Worm (Caenorhabditis elegans): ENCODE measurements around the gene ZK512.11.

The ZK512.11 gene

DNA sequence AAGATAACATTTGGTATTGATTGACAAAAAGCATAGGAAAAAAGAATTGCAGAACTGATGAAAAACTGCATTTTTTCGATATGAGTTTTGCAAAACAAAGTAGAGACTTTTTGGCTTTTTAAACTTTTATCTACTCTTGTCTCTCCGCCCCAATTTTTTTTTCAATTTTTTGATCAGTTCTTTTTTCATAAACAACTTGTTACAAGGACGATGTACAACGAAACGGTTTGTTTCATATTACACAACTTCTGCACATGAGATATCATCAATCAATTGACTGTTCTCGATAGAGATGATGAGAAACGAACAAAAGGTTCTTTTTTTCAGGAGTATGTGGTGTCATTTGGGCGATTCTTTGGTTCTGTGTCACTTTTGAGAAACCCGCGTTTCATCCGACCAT is 5.4 kb upstream of the ZK512.11 start, which contains the start of gene ZK512.7:
Gene ZK512.7, minus strand, starts transcription at position 101 of the 400 bp plus-strand sequence.
- TF ChIP-seq tbx-2 (tag; optimal IDR thresholded peaks at IDR 0.05) (no peak), K09A11.1 (tag; optimal IDR thresholded peaks at IDR 0.05; ENCODE audit: insufficient read depth) (no peak), pat-9 (tag; optimal IDR thresholded peaks at IDR 0.05) (no peak), madf-2 (tag; optimal IDR thresholded peaks at IDR 0.05) (no peak)

ce11 chrIII:9144744-9145390 is 856 bp downstream of the ZK512.11 start, which contains the start of the genes ZK512.2 and ZK512.4:
Gene ZK512.2 (minus strand): TSS chrIII:9144794.
Gene ZK512.4 (plus strand): TSS chrIII:9145340.
- no peak for TF ChIP-seq ceh-18 (tag; optimal IDR thresholded peaks at IDR 0.05)
- TF ChIP-seq fkh-10 (GFP tag; optimal IDR thresholded peaks at IDR 0.05): no peak
- TF ChIP-seq unc-42 (tag; optimal IDR thresholded peaks at IDR 0.05): peak; percentile 8

ce11 chrIII:9145765-9146164 is 1.8 kb downstream of the ZK512.11 start, which contains the start of gene ZK512.8:
Gene ZK512.8 (plus strand): TSS chrIII:9146065.
- TF ChIP-seq C38D4.7 (GFP tag; optimal IDR thresholded peaks at IDR 0.05) (no peak), hlh-8 (tag; optimal IDR thresholded peaks at IDR 0.05) (no peak), ceh-2 (tag; optimal IDR thresholded peaks at IDR 0.05) (no peak), pha-2 (tag; optimal IDR thresholded peaks at IDR 0.05) (no peak), ref-2 (tag; optimal IDR thresholded peaks at IDR 0.05) (no peak), pat-9 (tag; optimal IDR thresholded peaks at IDR 0.05) (no peak), ceh-22 (tag; optimal IDR thresholded peaks at IDR 0.05) (no peak), pqm-1 (tag; optimal IDR thresholded peaks at IDR 0.05) (no peak), unc-42 (tag; optimal IDR thresholded peaks at IDR 0.05) (no peak)

DNA sequence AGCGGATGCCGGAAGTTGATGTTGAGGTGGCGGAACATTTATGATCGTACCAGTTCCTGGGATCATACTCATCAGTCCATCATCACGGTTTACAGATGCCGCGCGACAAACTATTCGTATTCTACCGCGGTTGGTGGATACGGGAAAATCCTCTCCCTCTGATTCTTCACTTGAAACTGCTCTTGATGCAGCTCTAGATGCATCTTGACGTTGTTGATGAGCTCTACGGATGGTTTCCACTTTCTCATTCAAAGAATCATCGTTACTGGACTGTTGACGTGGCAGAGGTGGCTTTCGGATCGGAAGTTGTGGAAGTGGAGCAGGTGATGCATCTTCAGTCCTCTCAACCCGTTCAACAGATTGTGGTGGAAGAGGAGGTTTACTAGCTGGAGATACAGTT is 5.1 kb downstream of the ZK512.11 start:
- TF ChIP-seq pros-1 (tag; optimal IDR thresholded peaks at IDR 0.05) (no peak), ceh-6 (GFP tag; optimal IDR thresholded peaks at IDR 0.05) (no peak), lin-11 (tag; optimal IDR thresholded peaks at IDR 0.05) (no peak), elt-4 (tag; optimal IDR thresholded peaks at IDR 0.05) (no peak), ama-1 (optimal IDR thresholded peaks at IDR 0.05) (no peak), Y22D7AL.16 (tag; optimal IDR thresholded peaks at IDR 0.05) (no peak), ceh-19 (GFP tag; optimal IDR thresholded peaks at IDR 0.05) (no peak), unc-55 (GFP tag; optimal IDR thresholded peaks at IDR 0.05) (no peak), ztf-16 (tag; optimal IDR thresholded peaks at IDR 0.05) (no peak), npax-4 (tag; optimal IDR thresholded peaks at IDR 0.05) (no peak)

ce11 chrIII:9151782-9152181 is 7.8 kb downstream of the ZK512.11 start:
- peak; percentile 33 for TF ChIP-seq nfya-1 (tag; optimal IDR thresholded peaks at IDR 0.05)
- no peak for TF ChIP-seq ztf-16 (tag; optimal IDR thresholded peaks at IDR 0.05)
- TF ChIP-seq ceh-18 (tag; optimal IDR thresholded peaks at IDR 0.05): peak; percentile 19

ce11 chrIII:9152950-9153349 is 8.9 kb downstream of the ZK512.11 start:
- TF ChIP-seq pax-1 (tag; optimal IDR thresholded peaks at IDR 0.05) (no peak), syd-9 (tag; optimal IDR thresholded peaks at IDR 0.05) (no peak), pha-2 (tag; optimal IDR thresholded peaks at IDR 0.05) (no peak), che-1 (tag; optimal IDR thresholded peaks at IDR 0.05) (no peak), hlh-15 (tag; optimal IDR thresholded peaks at IDR 0.05) (no peak), tbx-7 (tag; optimal IDR thresholded peaks at IDR 0.05) (no peak)

- TF ChIP-seq ceh-18 (tag; optimal IDR thresholded peaks at IDR 0.05) (no peak), tbx-7 (tag; optimal IDR thresholded peaks at IDR 0.05) (no peak), hlh-13 (GFP tag; optimal IDR thresholded peaks at IDR 0.05) (no peak), ceh-31 (tag; optimal IDR thresholded peaks at IDR 0.05) (no peak), Y22D7AL.16 (tag; optimal IDR thresholded peaks at IDR 0.05) (no peak), pat-9 (tag; optimal IDR thresholded peaks at IDR 0.05) (no peak), nhr-232 (tag; optimal IDR thresholded peaks at IDR 0.05) (no peak), K02D7.2 (tag; optimal IDR thresholded peaks at IDR 0.05) (no peak), pqm-1 (tag; optimal IDR thresholded peaks at IDR 0.05) (no peak), ceh-9 (tag; optimal IDR thresholded peaks at IDR 0.05) (no peak), ceh-48 (tag; optimal IDR thresholded peaks at IDR 0.05) (no peak), lin-11 (tag; optimal IDR thresholded peaks at IDR 0.05) (no peak), ceh-2 (tag; optimal IDR thresholded peaks at IDR 0.05) (no peak), hlh-30 (tag; optimal IDR thresholded peaks at IDR 0.05; ENCODE audit: insufficient read depth) (no peak), sox-4 (tag; optimal IDR thresholded peaks at IDR 0.05) (no peak), pros-1 (tag; optimal IDR thresholded peaks at IDR 0.05) (no peak), npax-4 (tag; optimal IDR thresholded peaks at IDR 0.05) (no peak), pha-2 (tag; optimal IDR thresholded peaks at IDR 0.05) (no peak), hlh-8 (tag; optimal IDR thresholded peaks at IDR 0.05) (no peak), fkh-10 (GFP tag; optimal IDR thresholded peaks at IDR 0.05) (no peak)
Measured at ce11 chrIII:9153809-9154208, 9.8 kb downstream of the ZK512.11 start, which contains the start of gene nhl-1. Gene nhl-1 (minus strand): TSS chrIII:9153909.
